Fruit fly (Drosophila melanogaster): ENCODE results near the gene kmg.

kmg gene

DNA sequence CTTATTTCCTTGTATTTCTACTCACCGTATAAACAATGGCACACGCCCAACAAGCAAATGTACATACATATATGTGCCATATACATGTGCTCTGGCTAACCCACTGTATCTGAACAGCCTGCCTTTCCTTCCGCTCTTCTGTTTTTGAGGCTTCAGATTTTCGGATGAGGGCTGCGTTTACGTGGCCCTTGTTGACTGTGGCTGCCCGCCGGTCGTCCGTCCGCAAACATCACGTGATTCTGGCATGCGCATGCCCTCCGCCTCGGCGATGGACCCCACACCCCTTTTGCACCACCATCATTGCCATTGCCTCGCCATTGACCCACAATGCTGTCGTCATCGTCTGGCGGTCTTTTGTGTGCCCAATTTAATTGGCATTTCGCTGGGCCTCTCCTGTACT is 44.9 kb downstream of the kmg start (continued):
- 0 out of 2 replicates have a peak, but pooled peaks have one; percentile 20 for TF ChIP-seq rib (GFP tag; IDR thresholded peaks at IDR 0.05)
- TF ChIP-seq CG14014 (GFP tag; IDR thresholded peaks at IDR 0.05) = 0 out of 2 replicates have a peak, but pooled peaks have one; percentile 9
- TF ChIP-seq CG17912 (GFP tag; optimal IDR thresholded peaks at IDR 0.05) = peak; percentile 41
- TF ChIP-seq CG10462 (GFP tag; optimal IDR thresholded peaks at IDR 0.05) = no peak
- TF ChIP-seq slbo (GFP tag; IDR thresholded peaks at IDR 0.05) = peak; percentile 15; the same call in 1 of the 2 replicates
- TF ChIP-seq CG14441 (GFP tag; IDR thresholded peaks at IDR 0.05) = 0 out of 2 replicates have a peak, but pooled peaks have one; percentile 3
- peak; percentile 19; the same call in 1 of the 2 replicates for TF ChIP-seq Rfx (GFP tag; IDR thresholded peaks at IDR 0.05)
- TF ChIP-seq CG12659 (GFP tag; optimal IDR thresholded peaks at IDR 0.05) = peak; percentile 21
- TF ChIP-seq CG4820 (GFP tag; optimal IDR thresholded peaks at IDR 0.05) = no peak
- TF ChIP-seq CG32532 (GFP tag; IDR thresholded peaks at IDR 0.05) = peak; percentile 43; the same call in 1 of the 2 replicates
- TF ChIP-seq Fer2 (tag; optimal IDR thresholded peaks at IDR 0.05) = no peak
- peak; percentile 44; the same call in 1 of the 2 replicates for TF ChIP-seq Xrp1 (GFP tag; IDR thresholded peaks at IDR 0.05)
- TF ChIP-seq CG2199 (GFP tag; IDR thresholded peaks at IDR 0.05) = peak; percentile 88; the same call in 2 of the 3 replicates
- TF ChIP-seq CG31441 (GFP tag; IDR thresholded peaks at IDR 0.05) = no peak
- TF ChIP-seq CG6683 (GFP tag; optimal IDR thresholded peaks at IDR 0.05) = peak; percentile 64
- peak; percentile 14; the same call in 1 of the 2 replicates for TF ChIP-seq CG13287 (GFP tag; IDR thresholded peaks at IDR 0.05; ENCODE audit: partially characterized antibody)
- peak; percentile 36 for TF ChIP-seq MTF-1 (GFP tag; optimal IDR thresholded peaks at IDR 0.05; ENCODE audit: borderline replicate concordance)
- peak; percentile 93 for TF ChIP-seq Med (GFP tag)
- TF ChIP-seq CG9727 (GFP tag; optimal IDR thresholded peaks at IDR 0.05) = peak; percentile 70
- TF ChIP-seq Kr (GFP tag; optimal IDR thresholded peaks at IDR 0.05) = no peak
- no peak for TF ChIP-seq TFAM (GFP tag; optimal IDR thresholded peaks at IDR 0.05)
- peak; percentile 47 for TF ChIP-seq Xbp1 (GFP tag; optimal IDR thresholded peaks at IDR 0.05)
- TF ChIP-seq Hand (GFP tag; optimal IDR thresholded peaks at IDR 0.05) = peak; percentile 71
- TF ChIP-seq Hr78 (GFP tag; optimal IDR thresholded peaks at IDR 0.05) = peak in 1 of 2 experiments; percentile 17
- TF ChIP-seq CG31365 (tag; optimal IDR thresholded peaks at IDR 0.05) = peak; percentile 41
- peak in 1 of 2 experiments; percentile 61 for TF ChIP-seq Eip74EF (GFP tag; optimal IDR thresholded peaks at IDR 0.05)
- TF ChIP-seq lab (GFP tag; optimal IDR thresholded peaks at IDR 0.05) = peak; percentile 17
- peak; percentile 7 for TF ChIP-seq cg (GFP tag; optimal IDR thresholded peaks at IDR 0.05)
- TF ChIP-seq chm (GFP tag; IDR thresholded peaks at IDR 0.05) = 0 out of 2 replicates have a peak, but pooled peaks have one; percentile 21
- no peak for TF ChIP-seq CG2712 (tag; optimal IDR thresholded peaks at IDR 0.05)
- peak; percentile 38 for TF ChIP-seq Nf-YC (tag; optimal IDR thresholded peaks at IDR 0.05)
- TF ChIP-seq fd64A (GFP tag; optimal IDR thresholded peaks at IDR 0.05) = peak; percentile 5
- TF ChIP-seq D (optimal IDR thresholded peaks at IDR 0.05) = no peak
- TF ChIP-seq D (GFP tag; optimal IDR thresholded peaks at IDR 0.05) = peak; percentile 37
- TF ChIP-seq NfI (GFP tag; optimal IDR thresholded peaks at IDR 0.05) = peak; percentile 19
- TF ChIP-seq CG15479 (GFP tag; optimal IDR thresholded peaks at IDR 0.05) = peak; percentile 12
- no peak for TF ChIP-seq CG9609 (GFP tag; optimal IDR thresholded peaks at IDR 0.05)
- peak; percentile 25 for TF ChIP-seq Vsx1 (GFP tag; optimal IDR thresholded peaks at IDR 0.05)
- no peak for TF ChIP-seq CG8478 (optimal IDR thresholded peaks at IDR 0.05)
- no peak for TF ChIP-seq dati (GFP tag; IDR thresholded peaks at IDR 0.05)
- TF ChIP-seq tll (GFP tag; optimal IDR thresholded peaks at IDR 0.05) = peak in 1 of 2 experiments; percentile 64
- peak; percentile 25 for TF ChIP-seq p53 (GFP tag; optimal IDR thresholded peaks at IDR 0.05)
- peak in 1 of 2 experiments; percentile 18 for TF ChIP-seq bsh (GFP tag; optimal IDR thresholded peaks at IDR 0.05)
- peak; percentile 20 for TF ChIP-seq CG1603 (tag; optimal IDR thresholded peaks at IDR 0.05)
- TF ChIP-seq stc (GFP tag; IDR thresholded peaks at IDR 0.05) = no peak
- peak; percentile 29 for TF ChIP-seq CG18619 (GFP tag; optimal IDR thresholded peaks at IDR 0.05)
- TF ChIP-seq CG13775 (GFP tag; optimal IDR thresholded peaks at IDR 0.05) = peak; percentile 31
- peak; percentile 12 for TF ChIP-seq Antp (GFP tag; optimal IDR thresholded peaks at IDR 0.05)
- TF ChIP-seq ERR (GFP tag; optimal IDR thresholded peaks at IDR 0.05) = peak; percentile 23

All from whole organism, embryonic.